Fruit fly (Drosophila melanogaster): ENCODE data around the gene CG42713.

Gene CG42713

DNA sequence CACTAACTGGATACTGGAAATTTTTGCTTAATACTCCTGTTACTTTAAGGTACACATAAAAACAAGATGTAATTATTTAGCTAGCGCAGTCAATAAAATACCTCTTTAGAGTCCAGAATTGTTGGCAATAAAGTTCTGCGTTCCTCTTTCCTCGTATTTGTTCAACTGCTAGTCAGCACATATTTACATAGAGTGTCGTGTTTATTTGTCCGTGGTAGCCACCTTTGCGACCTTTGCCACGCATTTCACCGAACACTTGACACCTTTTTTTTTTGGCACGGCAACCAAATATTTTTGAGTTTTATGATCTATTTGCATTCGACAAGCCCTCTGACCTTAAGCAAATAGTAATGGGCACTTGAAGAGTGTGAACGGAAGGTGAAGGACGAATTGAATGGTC, 45.3 kb upstream of the CG42713 start (continued):
- no peak for TF ChIP-seq nmo (GFP tag; optimal IDR thresholded peaks at IDR 0.05)
- TF ChIP-seq row (GFP tag; IDR thresholded peaks at IDR 0.05), result no peak
- peak; percentile 27; the same call in 1 of the 2 replicates for TF ChIP-seq ttk (GFP tag; IDR thresholded peaks at IDR 0.05)
- peak; percentile 36 for TF ChIP-seq Chrac-16 (GFP tag; optimal IDR thresholded peaks at IDR 0.05)
- TF ChIP-seq zf30C (GFP tag; optimal IDR thresholded peaks at IDR 0.05), result peak; percentile 8
- TF ChIP-seq her (GFP tag; optimal IDR thresholded peaks at IDR 0.05), result peak; percentile 91
- TF ChIP-seq disco-r (GFP tag; optimal IDR thresholded peaks at IDR 0.05), result peak; percentile 81
- peak; percentile 94 for TF ChIP-seq CG13123 (GFP tag; optimal IDR thresholded peaks at IDR 0.05)
- peak; percentile 68 for TF ChIP-seq shn (GFP tag; optimal IDR thresholded peaks at IDR 0.05)
- TF ChIP-seq CG34422 (GFP tag; IDR thresholded peaks at IDR 0.05), result no peak
- peak in 1 of 2 experiments; percentile 100 for TF ChIP-seq tll (GFP tag; optimal IDR thresholded peaks at IDR 0.05)
- TF ChIP-seq CG7556 (GFP tag; optimal IDR thresholded peaks at IDR 0.05), result peak; percentile 77
- peak; percentile 3 for TF ChIP-seq Sox102F (GFP tag; optimal IDR thresholded peaks at IDR 0.05)
- peak; percentile 80 for TF ChIP-seq salm (tag; optimal IDR thresholded peaks at IDR 0.05)
- peak; percentile 38 for TF ChIP-seq CG18476 (GFP tag; optimal IDR thresholded peaks at IDR 0.05)
- TF ChIP-seq vfl (GFP tag; optimal IDR thresholded peaks at IDR 0.05), result peak; percentile 78
- TF ChIP-seq CG9797 (GFP tag; optimal IDR thresholded peaks at IDR 0.05), result no peak
- TF ChIP-seq Fer3 (tag; optimal IDR thresholded peaks at IDR 0.05), result peak; percentile 58
- TF ChIP-seq Fer2 (tag; optimal IDR thresholded peaks at IDR 0.05), result no peak
- peak; percentile 32 for TF ChIP-seq scrt (GFP tag; optimal IDR thresholded peaks at IDR 0.05)
- no peak for TF ChIP-seq CG4424 (GFP tag; optimal IDR thresholded peaks at IDR 0.05)
- TF ChIP-seq btn (GFP tag; optimal IDR thresholded peaks at IDR 0.05), result peak; percentile 16
- peak; percentile 62 for TF ChIP-seq CG3281 (GFP tag; optimal IDR thresholded peaks at IDR 0.05)
- TF ChIP-seq CG12299 (tag; optimal IDR thresholded peaks at IDR 0.05), result peak; percentile 64
- TF ChIP-seq Usf (GFP tag; optimal IDR thresholded peaks at IDR 0.05), result peak; percentile 47
- peak; percentile 62 for TF ChIP-seq grau (tag; optimal IDR thresholded peaks at IDR 0.05)
- TF ChIP-seq gfzf (GFP tag; optimal IDR thresholded peaks at IDR 0.05), result no peak
- peak; percentile 50 for TF ChIP-seq cwo (GFP tag; optimal IDR thresholded peaks at IDR 0.05)
- TF ChIP-seq chn (GFP tag; optimal IDR thresholded peaks at IDR 0.05), result peak; percentile 72
- no peak for TF ChIP-seq CG11093 (GFP tag; IDR thresholded peaks at IDR 0.05)
- TF ChIP-seq pnt (GFP tag; optimal IDR thresholded peaks at IDR 0.05), result peak; percentile 50
- no peak for TF ChIP-seq sr (GFP tag; IDR thresholded peaks at IDR 0.05)
- peak; percentile 86 for TF ChIP-seq gem (tag; optimal IDR thresholded peaks at IDR 0.05)
- no peak for TF ChIP-seq CG13287 (GFP tag; IDR thresholded peaks at IDR 0.05; ENCODE audit: partially characterized antibody)
- no peak for TF ChIP-seq GATAe (GFP tag; conservative IDR thresholded peaks at IDR 0.05)
- peak; percentile 86 for TF ChIP-seq CG16863 (GFP tag; optimal IDR thresholded peaks at IDR 0.05)
- TF ChIP-seq zfh1 (GFP tag; IDR thresholded peaks at IDR 0.05), result peak; percentile 91
- no peak for TF ChIP-seq exex (tag; optimal IDR thresholded peaks at IDR 0.05)
- peak; percentile 79 for TF ChIP-seq HLH54F (GFP tag; optimal IDR thresholded peaks at IDR 0.05)
- TF ChIP-seq en (GFP tag; optimal IDR thresholded peaks at IDR 0.05), result peak; percentile 0
- peak; percentile 85 for TF ChIP-seq HmgZ (tag; optimal IDR thresholded peaks at IDR 0.05)
- peak; percentile 79 for TF ChIP-seq CG1233 (GFP tag; optimal IDR thresholded peaks at IDR 0.05)
- TF ChIP-seq sens-2 (GFP tag; IDR thresholded peaks at IDR 0.05), result peak; percentile 57; the same call in 1 of the 2 replicates
- peak; percentile 52 for TF ChIP-seq CG10654 (GFP tag; optimal IDR thresholded peaks at IDR 0.05)
- TF ChIP-seq CG4404 (GFP tag; IDR thresholded peaks at IDR 0.05), result peak; percentile 17; the same call in 1 of the 2 replicates
- peak; percentile 75 for TF ChIP-seq Hand (GFP tag; optimal IDR thresholded peaks at IDR 0.05)
- TF ChIP-seq NC2α (GFP tag; optimal IDR thresholded peaks at IDR 0.05), result peak; percentile 92
- TF ChIP-seq CG17359 (tag; optimal IDR thresholded peaks at IDR 0.05), result peak; percentile 38
- TF ChIP-seq CG1529 (GFP tag; optimal IDR thresholded peaks at IDR 0.05), result peak; percentile 86
- peak; percentile 89 for TF ChIP-seq Bdp1 (GFP tag; optimal IDR thresholded peaks at IDR 0.05)
- TF ChIP-seq CG12744 (GFP tag; optimal IDR thresholded peaks at IDR 0.05), result peak; percentile 69

Data from whole organism, embryonic.